Fruit fly (Drosophila melanogaster) whole organism, adult: ENCODE measurements around the gene CG3184.
A peak's percentile ranks its signal among the peaks of the same experiment; 100 is the strongest.

Source experiments
- CG11617 ChIP-seq: fragments of 200-800 bp; sonication (Bioruptor generic); optimal IDR thresholded peaks from 2 replicates; lab custom pipeline; 2017; ENCODE audit warnings: mild to moderate bottlenecking, missing biosample characterization, missing genetic modification reagents, missing genetic modification characterization
- CG12768 ChIP-seq: fragments of 200-800 bp; sonication (Bioruptor generic); optimal IDR thresholded peaks from 2 replicates; lab custom pipeline; 2017; ENCODE audit warnings: missing biosample characterization, missing genetic modification characterization, mild to moderate bottlenecking, moderate library complexity, missing genetic modification reagents
- CG1620 ChIP-seq: fragments of 200-800 bp; sonication (Bioruptor generic); optimal IDR thresholded peaks from 2 replicates; lab custom pipeline; 2016; ENCODE audit warnings: missing biosample characterization, missing genetic modification characterization
- CG7045 ChIP-seq: fragments of 200-800 bp; sonication (Bioruptor generic); optimal IDR thresholded peaks from 2 replicates; lab custom pipeline; 2017; ENCODE audit warnings: missing biosample characterization, mild to moderate bottlenecking, missing genetic modification characterization
- CG7101 ChIP-seq: fragments of 200-800 bp; sonication (Bioruptor generic); optimal IDR thresholded peaks from 2 replicates; lab custom pipeline; 2018; ENCODE audit warnings: missing biosample characterization, mild to moderate bottlenecking, missing genetic modification characterization, moderate library complexity
- Crg-1 ChIP-seq: fragments of 200-800 bp; sonication (Bioruptor generic); optimal IDR thresholded peaks from 2 replicates; lab custom pipeline; 2016; ENCODE audit warnings: missing biosample characterization, missing genetic modification characterization
- bab1 ChIP-seq: fragments of 200-800 bp; sonication (Bioruptor generic); optimal IDR thresholded peaks from 3 replicates; lab custom pipeline; 2019; ENCODE audit warnings: missing biosample characterization, mild to moderate bottlenecking, missing genetic modification characterization, moderate library complexity
- cic ChIP-seq: fragments of 200-800 bp; sonication (Bioruptor generic); optimal IDR thresholded peaks from 2 replicates; lab custom pipeline; 2017; ENCODE audit warnings: missing biosample characterization, mild to moderate bottlenecking, missing genetic modification characterization, moderate library complexity
- kay ChIP-seq: fragments of 200-800 bp; sonication (Bioruptor generic); peaks from one replicate; lab custom pipeline; 2016; ENCODE audit warnings: missing biosample characterization, missing genetic modification characterization, borderline replicate concordance
- ovo ChIP-seq: fragments of 200-800 bp; sonication (Bioruptor generic); optimal IDR thresholded peaks from 2 replicates; lab custom pipeline; 2016; ENCODE audit warnings: missing biosample characterization, missing genetic modification characterization
- pad ChIP-seq: fragments of 200-800 bp; sonication (Bioruptor generic); optimal IDR thresholded peaks from 3 replicates; lab custom pipeline; 2017; ENCODE audit warnings: missing biosample characterization, missing genetic modification characterization, mild to moderate bottlenecking, moderate library complexity, missing genetic modification reagents
- tj ChIP-seq: fragments of 200-800 bp; sonication (Bioruptor generic); optimal IDR thresholded peaks from 3 replicates; lab custom pipeline; 2017; ENCODE audit warnings: missing biosample characterization, mild to moderate bottlenecking, missing genetic modification characterization, moderate library complexity

- peak; percentile 46 for TF ChIP-seq pad (GFP tag; lab: Kevin White, UChicago)
- no peak for TF ChIP-seq CG7101 (tag; lab: Kevin White, UChicago)
- TF ChIP-seq Crg-1 (GFP tag; lab: Kevin White, UChicago): no peak
- TF ChIP-seq ovo: no peak
- TF ChIP-seq kay (GFP tag; lab: Kevin White, UChicago): no peak
- TF ChIP-seq cic (GFP tag; lab: Kevin White, UChicago): peak; percentile 28
- TF ChIP-seq CG1620: no peak
- no peak for TF ChIP-seq tj
- no peak for TF ChIP-seq CG7045 (GFP tag; lab: Kevin White, UChicago)
- no peak for TF ChIP-seq bab1 (GFP tag; lab: Kevin White, UChicago)
- TF ChIP-seq CG12768 (GFP tag; lab: Kevin White, UChicago): no peak
- no peak for TF ChIP-seq CG11617 (GFP tag; lab: Kevin White, UChicago)
These were observed 9.1 kb downstream of the CG3184 start for dm6 chrX:6679502-6679810.
